Worm (Caenorhabditis elegans): ENCODE data around the gene frpr-19.

- TF ChIP-seq unc-62 (GFP tag; optimal IDR thresholded peaks at IDR 0.05) (no peak), nhr-129 (tag; optimal IDR thresholded peaks at IDR 0.05) (no peak), aly-2 (tag; optimal IDR thresholded peaks at IDR 0.05) (no peak), nhr-237 (tag; optimal IDR thresholded peaks at IDR 0.05) (no peak), ceh-82 (tag; optimal IDR thresholded peaks at IDR 0.05) (no peak), skn-1 (tag; optimal IDR thresholded peaks at IDR 0.05) (no peak), unc-39 (tag; optimal IDR thresholded peaks at IDR 0.05) (no peak)
Observed at ce11 chrIV:1804613-1805012, 23.2 kb upstream of the frpr-19 start.

All from whole organism, L2 larva.